Worm (Caenorhabditis elegans) whole organism, mixed stage, embryonic: ENCODE measurements around the gene arl-8.
"Not testable (repeated sequence)": the region's sequence is repeated elsewhere in the genome, so short reads cannot be mapped to it uniquely, and the experiment has no call there.

Experiments used
- M03D4.4 ChIP-seq: sonication (generic microtip); optimal IDR thresholded peaks from 2 replicates; lab custom pipeline; 2017; ENCODE audit warnings: mild to moderate bottlenecking, missing genetic modification characterization, missing compliant biosample characterization
- bed-3 ChIP-seq: fragments of 200-800 bp; sonication (Bioruptor generic); optimal IDR thresholded peaks from 3 replicates; lab custom pipeline; 2018; ENCODE audit warnings: mild to moderate bottlenecking, missing genetic modification characterization, moderate library complexity, missing compliant biosample characterization
- blmp-1 ChIP-seq: fragments of 150-350 bp; optimal IDR thresholded peaks from 2 replicates; lab custom pipeline; 2014; ENCODE audit warnings: missing biosample characterization, missing genetic modification characterization
- ceh-39 ChIP-seq: fragments of 150-350 bp; optimal IDR thresholded peaks from 2 replicates; lab custom pipeline; 2014; ENCODE audit warnings: missing biosample characterization, missing genetic modification characterization
- ceh-43 ChIP-seq: fragments of 200-800 bp; sonication (Bioruptor generic); optimal IDR thresholded peaks from 2 replicates; lab custom pipeline; 2018; ENCODE audit warnings: mild to moderate bottlenecking, missing genetic modification characterization, moderate library complexity, missing compliant biosample characterization
- ceh-83 ChIP-seq: fragments of 200-800 bp; sonication (Bioruptor generic); optimal IDR thresholded peaks from 2 replicates; lab custom pipeline; 2018; ENCODE audit warnings: mild to moderate bottlenecking, missing genetic modification characterization, missing compliant biosample characterization
- ces-1 ChIP-seq: fragments of 150-350 bp; optimal IDR thresholded peaks from 2 replicates; lab custom pipeline; 2014; ENCODE audit warnings: missing biosample characterization, missing genetic modification reagents, missing genetic modification characterization
- cnd-1 ChIP-seq: fragments of 200-800 bp; sonication (Bioruptor generic); optimal IDR thresholded peaks from 2 replicates; lab custom pipeline; 2018; ENCODE audit warnings: mild to moderate bottlenecking, missing genetic modification characterization, missing compliant biosample characterization
- elt-1 ChIP-seq: sonication (generic microtip); optimal IDR thresholded peaks from 2 replicates; lab custom pipeline; 2017; ENCODE audit warnings: missing genetic modification characterization, mild to moderate bottlenecking, missing compliant biosample characterization, antibody characterized with exemption, moderate library complexity, borderline replicate concordance; ENCODE audit not compliant: insufficient read depth
- elt-3 ChIP-seq: fragments of 150-350 bp; optimal IDR thresholded peaks from 2 replicates; lab custom pipeline; 2014; ENCODE audit warnings: missing biosample characterization, missing genetic modification characterization
- flh-1 ChIP-seq: fragments of 200-800 bp; sonication (Bioruptor generic); optimal IDR thresholded peaks from 2 replicates; lab custom pipeline; 2018; ENCODE audit warnings: mild to moderate bottlenecking, missing genetic modification characterization, moderate library complexity, missing compliant biosample characterization
- ham-2 ChIP-seq: fragments of 200-800 bp; sonication (Bioruptor generic); optimal IDR thresholded peaks from 2 replicates; lab custom pipeline; 2018; ENCODE audit warnings: mild to moderate bottlenecking, missing genetic modification characterization, missing compliant biosample characterization
- lin-32 ChIP-seq: fragments of 200-800 bp; sonication (Bioruptor generic); optimal IDR thresholded peaks from 2 replicates; lab custom pipeline; 2018; ENCODE audit warnings: mild to moderate bottlenecking, missing genetic modification characterization, missing compliant biosample characterization
- lsy-2 ChIP-seq: fragments of 150-350 bp; optimal IDR thresholded peaks from 2 replicates; lab custom pipeline; 2014; ENCODE audit warnings: missing biosample characterization, missing genetic modification characterization
- mab-5 ChIP-seq: fragments of 150-350 bp; optimal IDR thresholded peaks from 2 replicates; lab custom pipeline; 2014; ENCODE audit warnings: missing biosample characterization, missing genetic modification characterization
- mep-1 ChIP-seq: fragments of 150-350 bp; optimal IDR thresholded peaks from 2 replicates; lab custom pipeline; 2017; ENCODE audit warnings: missing biosample characterization, missing genetic modification reagents, missing genetic modification characterization, inconsistent platforms
- nhr-12 ChIP-seq: fragments of 150-350 bp; optimal IDR thresholded peaks from 2 replicates; lab custom pipeline; 2014; ENCODE audit warnings: missing biosample characterization, missing genetic modification characterization
- nhr-2 ChIP-seq: fragments of 150-350 bp; optimal IDR thresholded peaks from 2 replicates; lab custom pipeline; 2014; ENCODE audit warnings: missing biosample characterization, missing genetic modification characterization
- nhr-28 ChIP-seq: fragments of 150-350 bp; optimal IDR thresholded peaks from 2 replicates; lab custom pipeline; 2014; ENCODE audit warnings: missing biosample characterization, missing genetic modification characterization
- nhr-76 ChIP-seq: sonication (generic microtip); optimal IDR thresholded peaks from 2 replicates; lab custom pipeline; 2017; ENCODE audit warnings: missing biosample characterization, missing genetic modification characterization
- pha-4 ChIP-seq: fragments of 150-350 bp; optimal IDR thresholded peaks from 2 replicates; lab custom pipeline; 2018; ENCODE audit warnings: missing biosample characterization, missing genetic modification reagents, missing genetic modification characterization
- snpc-4 ChIP-seq: fragments of 150-350 bp; optimal IDR thresholded peaks from 2 replicates; lab custom pipeline; 2014; ENCODE audit warnings: missing biosample characterization, missing genetic modification characterization
- tbx-8 ChIP-seq: fragments of 200-800 bp; sonication (Bioruptor generic); optimal IDR thresholded peaks from 2 replicates; lab custom pipeline; 2018; ENCODE audit warnings: mild to moderate bottlenecking, missing genetic modification characterization, moderate library complexity, missing compliant biosample characterization
- unc-120 ChIP-seq: sonication (generic microtip); optimal IDR thresholded peaks from 2 replicates; lab custom pipeline; 2017; ENCODE audit warnings: missing genetic modification characterization, missing compliant biosample characterization; ENCODE audit not compliant: poor library complexity, severe bottlenecking
- zip-8 ChIP-seq: fragments of 150-350 bp; optimal IDR thresholded peaks from 2 replicates; lab custom pipeline; 2014; ENCODE audit warnings: missing biosample characterization, missing genetic modification characterization
- ztf-11 ChIP-seq: fragments of 150-350 bp; optimal IDR thresholded peaks from 2 replicates; lab custom pipeline; 2014; ENCODE audit warnings: missing biosample characterization, missing genetic modification characterization

Gene arl-8

DNA sequence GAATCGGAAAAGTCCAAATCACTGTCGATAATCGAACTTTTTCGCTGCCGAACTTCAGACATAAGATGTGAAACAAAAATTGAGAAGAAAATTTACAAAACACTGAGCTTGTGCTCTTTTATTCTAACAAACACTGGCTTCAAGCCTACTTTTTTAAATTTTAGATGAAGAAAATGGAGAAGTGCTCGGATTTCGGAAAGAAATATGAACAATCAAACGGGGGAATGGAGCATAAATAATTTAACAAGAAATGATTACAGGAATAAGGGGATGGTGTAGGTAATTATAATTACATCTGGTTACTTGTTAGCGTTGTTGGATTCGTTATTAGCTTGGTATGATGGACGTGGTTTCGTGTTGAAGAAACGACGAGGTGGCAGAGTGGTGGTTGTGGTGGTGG, 26.6 kb upstream of the arl-8 start, which contains the start of gene degl-1:
Gene degl-1 (minus strand): TSS at position 101 of the 400 bp plus-strand sequence.
- TF ChIP-seq mep-1 (tag; lab: Kevin White, UChicago) (no peak), elt-3 (tag; lab: Kevin White, UChicago) (no peak), pha-4 (tag; lab: Kevin White, UChicago) (no peak), ceh-43 (no peak), bed-3 (no peak)

DNA sequence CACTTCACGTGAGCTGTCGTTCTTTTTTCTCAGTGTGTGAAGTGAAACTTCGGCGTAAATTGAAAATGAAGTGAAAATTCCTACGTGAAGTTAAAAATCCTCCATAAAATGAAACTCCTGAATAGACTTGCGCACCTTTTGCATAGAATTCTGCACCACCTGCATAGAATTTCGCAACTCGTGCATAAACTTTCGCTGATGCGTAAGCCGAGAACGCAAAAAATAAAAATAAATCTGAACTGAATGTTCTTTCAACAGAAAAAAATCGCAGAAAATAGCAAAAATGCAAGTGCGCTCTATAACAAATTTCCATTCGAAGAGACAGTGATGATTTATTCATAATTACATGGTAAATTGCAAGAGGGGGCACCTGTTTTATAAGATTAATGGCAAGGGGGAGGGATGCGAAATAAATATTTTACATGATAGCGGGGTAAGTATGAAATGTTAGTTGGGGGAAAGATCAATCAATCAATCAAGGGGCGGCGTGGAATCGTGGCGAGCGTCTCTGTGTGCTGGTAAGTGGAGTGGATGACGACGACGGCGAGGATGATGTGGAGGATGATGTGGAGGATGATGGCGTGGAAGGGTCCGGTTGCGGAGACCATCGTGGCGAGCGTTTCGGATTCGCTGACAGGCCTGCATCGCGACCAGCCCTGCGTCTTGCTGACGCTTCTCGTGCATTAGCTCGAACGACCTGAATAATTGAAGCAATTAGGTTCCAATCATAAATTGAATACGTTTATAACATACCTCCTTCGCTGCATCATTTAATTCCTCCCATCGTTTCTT, 24.5 kb upstream of the arl-8 start, which contains the start of gene Y57G11C.36:
Gene Y57G11C.36 (minus strand): TSS at position 502 of the 792 bp plus-strand sequence.
- TF ChIP-seq ztf-11 (no peak), nhr-12 (tag; lab: Kevin White, UChicago) (no peak), ces-1 (GFP tag; lab: Kevin White, UChicago) (no peak), unc-120 (no peak), lin-32 (GFP tag; lab: Kevin White, UChicago) (no peak)
- TF ChIP-seq, all 35 proteins: peak for 0

DNA sequence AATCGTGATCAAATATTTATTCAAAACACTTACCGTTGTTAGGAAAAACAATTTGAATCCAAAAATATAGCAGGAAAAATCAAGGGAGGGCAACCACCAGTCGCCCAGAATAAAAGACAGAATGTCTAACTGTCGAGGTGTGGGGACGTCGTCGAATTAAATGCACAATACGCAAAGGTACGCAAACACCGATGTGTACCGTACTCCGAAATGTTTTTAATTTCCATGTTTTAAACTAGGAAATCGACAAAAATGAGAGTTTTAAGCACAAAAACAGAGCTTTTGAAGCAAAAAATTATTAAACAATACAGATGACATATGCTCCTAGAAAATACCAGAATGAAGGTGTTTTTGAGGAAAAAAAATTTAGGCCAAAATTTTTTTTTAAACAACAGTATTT, 23.5 kb upstream of the arl-8 start, which contains the start of gene Y57G11C.51:
Gene Y57G11C.51 (minus strand): TSS at position 101 of the 400 bp plus-strand sequence.
- TF ChIP-seq zip-8 (tag; lab: Kevin White, UChicago); cnd-1; ham-2 (GFP tag; lab: Kevin White, UChicago): not testable (repeated sequence)

DNA sequence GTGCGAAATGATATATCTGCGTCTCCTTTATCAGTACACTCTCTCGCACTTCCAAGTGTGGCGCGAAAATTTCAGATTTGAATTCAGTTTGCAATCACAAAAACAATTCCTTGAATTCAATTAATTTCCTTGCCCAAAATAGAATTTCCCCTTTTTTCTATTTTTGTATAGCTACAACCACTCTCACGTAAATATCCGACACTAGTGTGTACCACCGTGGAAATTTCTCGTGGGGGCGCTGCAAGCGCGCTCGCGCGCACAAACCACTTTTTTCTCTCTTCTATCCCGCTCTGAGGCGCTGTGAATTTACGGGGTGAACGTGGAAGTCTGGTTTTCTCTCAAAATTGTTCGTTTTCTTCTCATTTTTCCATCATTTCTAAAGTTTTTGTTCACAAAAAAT, 16.4 kb upstream of the arl-8 start, which contains the start of gene Y57G11C.8:
Gene Y57G11C.8 (plus strand): TSS at position 301 of the 400 bp plus-strand sequence.
- TF ChIP-seq nhr-76 (tag; lab: Kevin White, UChicago) = no peak
- no peak for TF ChIP-seq mab-5 (tag; lab: Kevin White, UChicago)
- TF ChIP-seq ceh-39 = no peak

DNA sequence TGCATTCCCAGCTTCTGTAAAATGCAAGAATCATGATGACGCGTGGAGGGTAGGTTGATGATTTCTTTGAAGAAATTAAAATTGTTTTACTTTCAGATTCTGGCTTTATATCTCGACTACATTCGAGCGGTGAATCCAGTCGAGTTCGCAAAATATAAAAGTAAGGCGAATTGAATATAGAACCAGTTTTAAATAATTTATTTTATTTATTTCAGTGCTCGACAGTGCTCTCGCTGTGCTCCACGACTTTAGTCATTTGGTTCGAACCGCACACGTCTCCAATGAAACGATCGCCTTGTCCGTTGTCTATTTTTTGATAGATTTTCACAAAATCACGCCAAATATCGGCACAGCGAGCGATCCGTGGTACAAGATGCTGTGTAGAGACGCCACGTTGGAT, 15.7 kb upstream of the arl-8 start, which contains the start of gene Y57G11C.1130:
Gene Y57G11C.1130 (plus strand): TSS at position 301 of the 400 bp plus-strand sequence.
- TF ChIP-seq ceh-83 (GFP tag; lab: Kevin White, UChicago) = no peak
- TF ChIP-seq ceh-39 = no peak
- TF ChIP-seq ceh-43 = no peak
- TF ChIP-seq mep-1 (tag; lab: Kevin White, UChicago) = no peak
- no peak for TF ChIP-seq tbx-8
- TF ChIP-seq nhr-2 (tag; lab: Kevin White, UChicago) = no peak
- TF ChIP-seq M03D4.4 (tag; lab: Kevin White, UChicago) = no peak
- no peak for TF ChIP-seq nhr-28 (tag; lab: Kevin White, UChicago)
- no peak for TF ChIP-seq lin-32 (GFP tag; lab: Kevin White, UChicago)
- TF ChIP-seq nhr-76 (tag; lab: Kevin White, UChicago) = no peak
- no peak for TF ChIP-seq nhr-12 (tag; lab: Kevin White, UChicago)
- TF ChIP-seq snpc-4 (tag; lab: Kevin White, UChicago) = no peak
- no peak for TF ChIP-seq blmp-1 (tag; lab: Kevin White, UChicago)
- no peak for TF ChIP-seq cnd-1
- TF ChIP-seq lsy-2 (tag; lab: Kevin White, UChicago) = no peak
- no peak for TF ChIP-seq flh-1 (GFP tag; lab: Kevin White, UChicago)
- no peak for TF ChIP-seq bed-3
- TF ChIP-seq elt-1 (tag; lab: Kevin White, UChicago) = no peak

DNA sequence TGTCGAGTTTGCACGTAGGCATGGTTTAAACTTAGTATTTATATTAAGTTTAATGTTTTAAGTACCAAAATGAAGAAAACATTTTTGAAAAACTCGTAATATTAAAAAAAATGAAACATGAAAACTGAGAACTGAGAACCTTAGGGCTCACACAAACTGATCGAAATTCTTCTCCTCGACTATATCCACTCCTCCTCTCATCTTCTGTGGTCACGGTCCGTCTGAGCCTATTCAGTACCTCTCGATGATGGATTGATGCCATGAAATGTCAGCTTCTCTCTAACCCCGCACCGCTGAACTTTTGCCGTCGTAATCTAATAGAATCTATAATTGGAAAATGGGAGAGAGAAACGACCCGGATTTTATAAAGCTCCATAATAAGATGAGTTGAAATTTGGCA, 13.5 kb upstream of the arl-8 start, which contains the start of gene nlp-56:
Gene nlp-56 (minus strand): TSS at position 257 of the 400 bp plus-strand sequence.
- no peak for TF ChIP-seq cnd-1
- TF ChIP-seq ces-1 (GFP tag; lab: Kevin White, UChicago) = peak; percentile 37
